Fruit fly (Drosophila melanogaster): Measurements from ENCODE around the gene CG5196.
A peak's percentile ranks its signal among the peaks of the same experiment; 100 is the strongest.

Gene CG5196

dm6 chr3R:12442601-12443533 is 34.8 kb downstream of the CG5196 start (continued):
- TF ChIP-seq CG6792 (GFP tag; optimal IDR thresholded peaks at IDR 0.05), result peak; percentile 19
- no peak for TF ChIP-seq CG9139 (GFP tag; optimal IDR thresholded peaks at IDR 0.05)
- TF ChIP-seq OdsH (GFP tag; optimal IDR thresholded peaks at IDR 0.05), result peak; percentile 54
- no peak for TF ChIP-seq Hr38 (GFP tag; optimal IDR thresholded peaks at IDR 0.05)
- no peak for TF ChIP-seq CG16779 (tag; optimal IDR thresholded peaks at IDR 0.05)
- TF ChIP-seq dac (GFP tag; optimal IDR thresholded peaks at IDR 0.05), result peak; percentile 12
- TF ChIP-seq svp (GFP tag), result peak; percentile 67
- no peak for TF ChIP-seq CG8319 (GFP tag; optimal IDR thresholded peaks at IDR 0.05)
- peak; percentile 14 for TF ChIP-seq cyc (GFP tag; optimal IDR thresholded peaks at IDR 0.05)
- TF ChIP-seq Hr4 (GFP tag; optimal IDR thresholded peaks at IDR 0.05), result peak; percentile 67
- no peak for TF ChIP-seq spab (GFP tag; optimal IDR thresholded peaks at IDR 0.05)
- peak; percentile 31 for TF ChIP-seq Sox102F (GFP tag; optimal IDR thresholded peaks at IDR 0.05)
- peak; percentile 5 for TF ChIP-seq Ets21C (GFP tag; optimal IDR thresholded peaks at IDR 0.05)
- TF ChIP-seq CG4318 (GFP tag; optimal IDR thresholded peaks at IDR 0.05), result peak; percentile 18
- peak; percentile 58 for TF ChIP-seq Ets96B (tag; optimal IDR thresholded peaks at IDR 0.05)
- peak; percentile 42 for TF ChIP-seq CG34406 (GFP tag; optimal IDR thresholded peaks at IDR 0.05)
- peak; percentile 29 for TF ChIP-seq CG3032 (tag; optimal IDR thresholded peaks at IDR 0.05)
- peak; percentile 17 for TF ChIP-seq Smox (GFP tag; optimal IDR thresholded peaks at IDR 0.05)
- TF ChIP-seq eg (GFP tag; IDR thresholded peaks at IDR 0.05), result peak; percentile 60; the same call in 1 of the 3 replicates
- TF ChIP-seq CG32006 (GFP tag; optimal IDR thresholded peaks at IDR 0.05), result peak; percentile 65
- TF ChIP-seq CG6808 (GFP tag; optimal IDR thresholded peaks at IDR 0.05), result peak; percentile 41
- no peak for TF ChIP-seq CG8632 (GFP tag; optimal IDR thresholded peaks at IDR 0.05)
- TF ChIP-seq CG6276 (GFP tag; optimal IDR thresholded peaks at IDR 0.05), result peak; percentile 65
- TF ChIP-seq dsx (GFP tag; optimal IDR thresholded peaks at IDR 0.05; ENCODE audit: poor library complexity, severe bottlenecking), result peak; percentile 88
- TF ChIP-seq net (GFP tag; optimal IDR thresholded peaks at IDR 0.05), result peak; percentile 48
- TF ChIP-seq CG6163 (GFP tag; IDR thresholded peaks at IDR 0.05), result peak; percentile 63; the same call in 2 of the 3 replicates
- no peak for TF ChIP-seq CG1621 (tag; optimal IDR thresholded peaks at IDR 0.05)
- peak; percentile 70 for TF ChIP-seq pdm3 (GFP tag; optimal IDR thresholded peaks at IDR 0.05)
- TF ChIP-seq Blimp-1 (GFP tag; optimal IDR thresholded peaks at IDR 0.05), result no peak
- no peak for TF ChIP-seq fd85E (GFP tag; optimal IDR thresholded peaks at IDR 0.05)
- peak; percentile 63 for TF ChIP-seq Met (GFP tag; optimal IDR thresholded peaks at IDR 0.05)
- TF ChIP-seq CG11902 (GFP tag; optimal IDR thresholded peaks at IDR 0.05), result no peak
- peak; percentile 68 for TF ChIP-seq fkh (GFP tag; optimal IDR thresholded peaks at IDR 0.05)
- TF ChIP-seq CG11762 (GFP tag; optimal IDR thresholded peaks at IDR 0.05; ENCODE audit: insufficient read depth), result peak; percentile 11
- no peak for TF ChIP-seq fd59A (GFP tag; optimal IDR thresholded peaks at IDR 0.05)
- TF ChIP-seq vri (GFP tag; optimal IDR thresholded peaks at IDR 0.05), result peak; percentile 64
- TF ChIP-seq Eip75B (GFP tag; optimal IDR thresholded peaks at IDR 0.05), result peak; percentile 51
- peak; percentile 11 to 41 for TF ChIP-seq ss (GFP tag; optimal IDR thresholded peaks at IDR 0.05)

- TF ChIP-seq lz (GFP tag; optimal IDR thresholded peaks at IDR 0.05) (no peak), CG6808 (GFP tag; optimal IDR thresholded peaks at IDR 0.05) (no peak), CG11762 (GFP tag; optimal IDR thresholded peaks at IDR 0.05; ENCODE audit: insufficient read depth) (no peak), CG11294 (GFP tag; IDR thresholded peaks at IDR 0.05) (no peak), pdm3 (GFP tag; optimal IDR thresholded peaks at IDR 0.05) (no peak), CG6792 (GFP tag; optimal IDR thresholded peaks at IDR 0.05) (no peak), fkh (GFP tag; optimal IDR thresholded peaks at IDR 0.05) (no peak), Eip78C (GFP tag) (no peak), CG7368 (GFP tag; optimal IDR thresholded peaks at IDR 0.05) (no peak), CG3032 (tag; optimal IDR thresholded peaks at IDR 0.05) (no peak), spab (GFP tag; optimal IDR thresholded peaks at IDR 0.05) (no peak), CG8119 (GFP tag; IDR thresholded peaks at IDR 0.05) (no peak), CG3919 (GFP tag; optimal IDR thresholded peaks at IDR 0.05) (no peak), fd59A (GFP tag; optimal IDR thresholded peaks at IDR 0.05) (no peak), CG10631 (GFP tag; optimal IDR thresholded peaks at IDR 0.05) (no peak)
Observed at dm6 chr3R:12443769-12444168, 35.7 kb downstream of the CG5196 start.

All from whole organism, prepupa.